Fruit fly (Drosophila melanogaster) whole organism, embryonic: Measurements from ENCODE around the gene Spc25.

Source experiments
- BEAF-32 ChIP-seq: fragments of 200-800 bp; sonication (Bioruptor generic); optimal IDR thresholded peaks from 3 replicates; lab custom pipeline; 2017; ENCODE audit warnings: missing biosample characterization, missing genetic modification characterization, mild to moderate bottlenecking, moderate library complexity, missing genetic modification reagents
- CG11398 ChIP-seq: fragments of 200-800 bp; sonication (Bioruptor generic); optimal IDR thresholded peaks from 2 replicates; lab custom pipeline; 2016; ENCODE audit warnings: missing biosample characterization, missing genetic modification characterization
- CG12104 ChIP-seq: fragments of 200-800 bp; sonication (Bioruptor generic); optimal IDR thresholded peaks from 3 replicates; lab custom pipeline; 2016; ENCODE audit warnings: missing biosample characterization, missing genetic modification characterization
- CG12219 ChIP-seq: fragments of 200-800 bp; sonication (Bioruptor generic); optimal IDR thresholded peaks from 3 replicates; lab custom pipeline; 2018; ENCODE audit warnings: missing biosample characterization, mild to moderate bottlenecking, missing genetic modification characterization
- CG12236 ChIP-seq: fragments of 200-800 bp; sonication (Bioruptor generic); optimal IDR thresholded peaks from 2 replicates; lab custom pipeline; 2016; ENCODE audit warnings: missing biosample characterization, missing genetic modification characterization
- CG1233 ChIP-seq: fragments of 200-800 bp; sonication (Bioruptor generic); optimal IDR thresholded peaks from 4 replicates; lab custom pipeline; 2018; ENCODE audit warnings: missing biosample characterization, mild to moderate bottlenecking, missing genetic modification characterization
- CG17568 ChIP-seq: fragments of 200-800 bp; sonication (Bioruptor generic); optimal IDR thresholded peaks from 2 replicates; lab custom pipeline; 2018; ENCODE audit warnings: missing biosample characterization, mild to moderate bottlenecking, missing genetic modification characterization, moderate library complexity
- CG18619 ChIP-seq: fragments of 200-800 bp; sonication (Bioruptor generic); optimal IDR thresholded peaks from 3 replicates; lab custom pipeline; 2017; ENCODE audit warnings: missing biosample characterization, mild to moderate bottlenecking, missing genetic modification characterization
- CG2875 ChIP-seq: fragments of 200-800 bp; sonication (Bioruptor generic); optimal IDR thresholded peaks from 2 replicates; lab custom pipeline; 2017; ENCODE audit warnings: missing biosample characterization, mild to moderate bottlenecking, missing genetic modification characterization, missing genetic modification reagents
- CG30020 ChIP-seq: fragments of 200-800 bp; optimal IDR thresholded peaks from 2 replicates; lab custom pipeline; 2019; ENCODE audit warnings: missing biosample characterization, mild to moderate bottlenecking, missing genetic modification characterization, moderate library complexity
- CG3847 ChIP-seq: fragments of 200-800 bp; sonication (Bioruptor generic); IDR thresholded peaks from 2 replicates; pipeline ENCODE4 v1.3.6; 2022; ENCODE audit warnings: missing biosample characterization, missing genetic modification characterization
- CG5180 ChIP-seq: fragments of 200-800 bp; sonication (Bioruptor generic); optimal IDR thresholded peaks from 3 replicates; lab custom pipeline; 2017; ENCODE audit warnings: missing biosample characterization, missing genetic modification characterization, mild to moderate bottlenecking, moderate library complexity, missing genetic modification reagents
- CG6254 ChIP-seq: fragments of 200-800 bp; sonication (Bioruptor generic); optimal IDR thresholded peaks from 3 replicates; lab custom pipeline; 2017; ENCODE audit warnings: mild to moderate bottlenecking, missing biosample characterization, missing genetic modification reagents, missing genetic modification characterization
- CG6654 ChIP-seq: fragments of 200-800 bp; sonication (Bioruptor generic); optimal IDR thresholded peaks from 2 replicates; lab custom pipeline; 2017; ENCODE audit warnings: missing biosample characterization, mild to moderate bottlenecking, missing genetic modification characterization
- CG6683 ChIP-seq: fragments of 200-800 bp; sonication (Bioruptor generic); optimal IDR thresholded peaks from 2 replicates; lab custom pipeline; 2017; ENCODE audit warnings: missing biosample characterization, mild to moderate bottlenecking, missing genetic modification characterization, missing genetic modification reagents
- CG6813 ChIP-seq: fragments of 200-800 bp; sonication (Bioruptor generic); optimal IDR thresholded peaks from 2 replicates; lab custom pipeline; 2017; ENCODE audit warnings: missing biosample characterization, missing genetic modification characterization, mild to moderate bottlenecking, moderate library complexity, missing genetic modification reagents
- CG8478 ChIP-seq: fragments of >200 bp; optimal IDR thresholded peaks from 2 replicates; lab custom pipeline; 2018
- CG8765 ChIP-seq: fragments of 200-800 bp; sonication (Bioruptor generic); IDR thresholded peaks from 2 replicates; pipeline ENCODE4 v1.3.6; 2022; ENCODE audit warnings: missing biosample characterization, missing genetic modification characterization
- Dbx ChIP-seq: fragments of 200-800 bp; sonication (Bioruptor generic); IDR thresholded peaks from 3 replicates; pipeline ENCODE4 v1.3.6; 2022; ENCODE audit warnings: missing biosample characterization, missing genetic modification characterization
- Dfd ChIP-seq, 2 experiments: fragments of >200 bp; optimal IDR thresholded peaks; 2 replicates each; lab custom pipeline; 2017; ENCODE audit warnings: missing biosample characterization in 2 of 2, missing genetic modification characterization in 2 of 2
- Dip3 ChIP-seq: fragments of 200-800 bp; sonication (Bioruptor generic); optimal IDR thresholded peaks from 3 replicates; lab custom pipeline; 2016; ENCODE audit warnings: missing biosample characterization, missing genetic modification characterization
- Ets97D ChIP-seq: fragments of 200-800 bp; sonication (Bioruptor generic); optimal IDR thresholded peaks from 3 replicates; lab custom pipeline; 2016; ENCODE audit warnings: missing biosample characterization, missing genetic modification characterization
- Gsc ChIP-seq: fragments of 200-800 bp; sonication (Bioruptor generic); IDR thresholded peaks from 2 replicates; pipeline ENCODE4 v1.3.6; 2022; ENCODE audit warnings: missing biosample characterization, missing genetic modification characterization
- Hr78 ChIP-seq, 2 experiments: fragments of 200-800 bp in 1 of 2; fragments of >200 bp in 1 of 2; sonication (Bioruptor generic) in 1 of 2; optimal IDR thresholded peaks; 2 replicates each; lab custom pipeline; 2017 to 2019; ENCODE audit warnings: missing biosample characterization in 2 of 2, missing genetic modification characterization in 2 of 2, mild to moderate bottlenecking in 1 of 2, moderate library complexity in 1 of 2
- NfI ChIP-seq: fragments of 200-800 bp; sonication (Bioruptor generic); optimal IDR thresholded peaks from 3 replicates; lab custom pipeline; 2018; ENCODE audit warnings: missing biosample characterization, mild to moderate bottlenecking, missing genetic modification characterization, moderate library complexity
- Oaz ChIP-seq: fragments of 200-800 bp; sonication (Bioruptor generic); IDR thresholded peaks from 2 replicates; pipeline ENCODE4 v1.3.6; 2022; ENCODE audit warnings: missing biosample characterization, missing genetic modification characterization
- Tbp ChIP-seq: fragments of >200 bp; optimal IDR thresholded peaks from 2 replicates; lab custom pipeline; 2018; ENCODE audit warnings: missing biosample characterization, missing genetic modification characterization
- Xbp1 ChIP-seq: fragments of 200-800 bp; sonication (Bioruptor generic); optimal IDR thresholded peaks from 3 replicates; lab custom pipeline; 2016; ENCODE audit warnings: missing biosample characterization, mild to moderate bottlenecking, missing genetic modification characterization
- ase ChIP-seq: fragments of 200-800 bp; sonication (Bioruptor generic); IDR thresholded peaks from 3 replicates; pipeline ENCODE4 v1.3.6; 2022; ENCODE audit warnings: missing biosample characterization, missing genetic modification characterization
- ato ChIP-seq: fragments of 200-800 bp; sonication (Bioruptor generic); IDR thresholded peaks from 2 replicates; pipeline ENCODE4 v1.3.6; 2022; ENCODE audit warnings: missing biosample characterization, missing genetic modification characterization; ENCODE audit not compliant: partially characterized antibody
- az2 ChIP-seq: fragments of 200-800 bp; sonication (Bioruptor generic); optimal IDR thresholded peaks from 3 replicates; lab custom pipeline; 2016; ENCODE audit warnings: missing biosample characterization, missing genetic modification characterization
- chif ChIP-seq, 2 experiments: fragments of 200-800 bp; sonication (Bioruptor generic); optimal IDR thresholded peaks; 3 replicates each; lab custom pipeline; 2016; ENCODE audit warnings: missing biosample characterization in 2 of 2, missing genetic modification characterization in 2 of 2
- ci ChIP-seq: fragments of 200-800 bp; sonication (Bioruptor generic); IDR thresholded peaks from 3 replicates; pipeline ENCODE4 v1.3.6; 2022; ENCODE audit warnings: missing biosample characterization, missing genetic modification characterization
- dan ChIP-seq: fragments of 200-800 bp; sonication (Bioruptor generic); IDR thresholded peaks from 2 replicates; pipeline ENCODE4 v1.3.6; 2022; ENCODE audit warnings: missing biosample characterization, missing genetic modification characterization
- dimm ChIP-seq: fragments of 200-800 bp; sonication (Bioruptor generic); IDR thresholded peaks from 2 replicates; pipeline ENCODE4 v1.3.6; 2022; ENCODE audit warnings: missing biosample characterization, missing genetic modification characterization
- fd102C ChIP-seq: fragments of 200-800 bp; sonication (Bioruptor generic); optimal IDR thresholded peaks from 2 replicates; lab custom pipeline; 2018; ENCODE audit warnings: missing biosample characterization, mild to moderate bottlenecking, missing genetic modification characterization, moderate library complexity
- gem ChIP-seq: fragments of 200-800 bp; sonication (Bioruptor generic); optimal IDR thresholded peaks from 2 replicates; lab custom pipeline; 2019; ENCODE audit warnings: missing biosample characterization, mild to moderate bottlenecking, missing genetic modification characterization, moderate library complexity
- hth ChIP-seq: fragments of >200 bp; optimal IDR thresholded peaks from 2 replicates; lab custom pipeline; 2017; ENCODE audit warnings: inconsistent platforms
- jumu ChIP-seq: fragments of 200-800 bp; sonication (Bioruptor generic); optimal IDR thresholded peaks from 3 replicates; lab custom pipeline; 2016; ENCODE audit warnings: missing biosample characterization, missing genetic modification characterization
- maf-S ChIP-seq: fragments of 200-800 bp; sonication (Bioruptor generic); optimal IDR thresholded peaks from 2 replicates; lab custom pipeline; 2016; ENCODE audit warnings: missing biosample characterization, missing genetic modification characterization
- nau ChIP-seq: fragments of 200-800 bp; sonication (Bioruptor generic); optimal IDR thresholded peaks from 3 replicates; lab custom pipeline; 2017; ENCODE audit warnings: missing biosample characterization, mild to moderate bottlenecking, missing genetic modification characterization, missing genetic modification reagents
- pfk ChIP-seq: fragments of 200-800 bp; sonication (Bioruptor generic); optimal IDR thresholded peaks from 2 replicates; lab custom pipeline; 2018; ENCODE audit warnings: missing biosample characterization, mild to moderate bottlenecking, missing genetic modification characterization, moderate library complexity
- row ChIP-seq: fragments of 200-800 bp; sonication (Bioruptor generic); IDR thresholded peaks from 3 replicates; pipeline ENCODE4 v1.3.6; 2022; ENCODE audit warnings: missing biosample characterization, missing genetic modification characterization
- sim ChIP-seq: fragments of 200-800 bp; sonication (Bioruptor generic); IDR thresholded peaks from 2 replicates; pipeline ENCODE4 v1.3.6; 2022; ENCODE audit warnings: missing biosample characterization, missing genetic modification characterization
- ssp ChIP-seq: fragments of 200-800 bp; sonication (Bioruptor generic); IDR thresholded peaks from 2 replicates; pipeline ENCODE4 v1.3.6; 2022; ENCODE audit warnings: missing biosample characterization, missing genetic modification characterization
- sug ChIP-seq: fragments of 200-800 bp; optimal IDR thresholded peaks from 2 replicates; lab custom pipeline; 2019; ENCODE audit warnings: missing biosample characterization, mild to moderate bottlenecking, missing genetic modification characterization, moderate library complexity
- tap ChIP-seq: fragments of 200-800 bp; optimal IDR thresholded peaks from 3 replicates; lab custom pipeline; 2019; ENCODE audit warnings: missing biosample characterization, mild to moderate bottlenecking, missing genetic modification characterization, moderate library complexity
- vvl ChIP-seq: fragments of 200-800 bp; sonication (Bioruptor generic); IDR thresholded peaks from 2 replicates; pipeline ENCODE4 v1.3.6; 2022; ENCODE audit warnings: missing biosample characterization, missing genetic modification characterization
- zen ChIP-seq: fragments of 200-800 bp; sonication (Bioruptor generic); optimal IDR thresholded peaks from 3 replicates; lab custom pipeline; 2018; ENCODE audit warnings: missing biosample characterization, mild to moderate bottlenecking, missing genetic modification characterization, moderate library complexity

Gene Spc25

DNA sequence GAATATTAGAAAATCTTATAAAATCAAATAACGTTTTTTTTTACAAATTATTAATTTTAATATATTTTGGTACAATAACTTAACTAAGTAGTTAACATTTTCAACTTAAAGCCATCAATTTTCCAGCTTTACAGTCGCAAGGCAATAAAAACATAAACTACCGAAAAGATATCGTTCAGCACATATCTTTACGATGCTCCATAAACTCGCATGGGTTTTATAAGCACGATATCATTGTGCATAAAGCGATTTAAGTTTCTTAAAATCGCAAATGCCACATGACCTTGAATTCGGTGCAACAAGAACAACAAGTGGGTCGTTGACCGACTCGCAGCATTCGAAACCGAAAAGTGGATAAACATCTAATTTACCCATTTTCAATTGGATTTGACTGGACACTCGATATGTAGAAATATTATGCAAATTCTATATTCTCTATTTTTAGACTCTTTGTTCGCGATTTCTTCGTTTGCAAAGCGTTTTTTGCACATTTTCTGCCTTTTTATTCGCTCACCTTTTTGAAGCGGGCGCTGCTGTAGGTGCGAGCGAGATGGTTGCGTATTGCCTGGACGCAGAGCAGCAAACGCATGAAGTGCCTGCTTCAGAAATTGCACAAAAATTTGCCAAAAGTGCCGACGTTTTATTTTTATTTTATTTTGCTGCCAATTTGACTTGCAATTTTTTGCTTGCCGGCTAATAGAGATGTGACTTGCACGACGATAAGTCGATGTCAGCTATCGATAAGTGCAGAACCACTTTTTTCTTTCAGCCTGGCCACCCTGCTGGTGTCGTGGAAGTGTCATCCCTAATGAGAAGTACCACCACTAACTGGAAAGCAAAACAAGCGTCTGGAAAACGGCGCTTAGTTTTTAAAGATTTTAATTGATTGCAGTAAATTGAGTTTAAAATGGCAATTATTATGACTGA lies at the start of gene Spc25 (continued):
- TF ChIP-seq az2 (GFP tag; lab: Kevin White, UChicago) (peak; percentile 52), ase (no peak), maf-S (peak; percentile 57), nau (no peak), tap (tag; lab: Kevin White, UChicago) (no peak), Dbx (GFP tag; lab: Robert Waterston, UW) (peak; percentile 60; the same call in 2 of the 3 replicates), hth (lab: Kevin White, UChicago) (no peak), CG12104 (no peak), CG6654 (GFP tag; lab: Kevin White, UChicago) (no peak), gem (peak; percentile 49), CG6683 (GFP tag; lab: Kevin White, UChicago) (no peak), CG11398 (GFP tag; lab: Kevin White, UChicago) (no peak), Oaz (GFP tag; lab: Robert Waterston, UW) (no peak), CG6254 (GFP tag; lab: Kevin White, UChicago) (no peak), sim (GFP tag; lab: Robert Waterston, UW) (no peak), jumu (GFP tag; lab: Kevin White, UChicago) (peak; percentile 73), CG12219 (GFP tag; lab: Kevin White, UChicago) (no peak), CG8765 (GFP tag; lab: Robert Waterston, UW) (no peak), CG6813 (no peak), NfI (GFP tag; lab: Kevin White, UChicago) (no peak), CG18619 (GFP tag; lab: Kevin White, UChicago) (no peak), CG30020 (peak; percentile 39), CG1233 (GFP tag; lab: Kevin White, UChicago) (no peak), CG2875 (GFP tag; lab: Kevin White, UChicago) (no peak), Tbp (no peak), dimm (GFP tag; lab: Robert Waterston, UW) (no peak), CG3847 (GFP tag; lab: Robert Waterston, UW) (peak; percentile 64), ci (peak; percentile 27; the same call in 1 of the 3 replicates), CG5180 (GFP tag; lab: Kevin White, UChicago) (no peak), Xbp1 (GFP tag; lab: Kevin White, UChicago) (peak; percentile 68), pfk (GFP tag; lab: Kevin White, UChicago) (no peak), CG12236 (GFP tag; lab: Kevin White, UChicago) (no peak), CG17568 (no peak), sug (tag; lab: Kevin White, UChicago) (peak; percentile 26), dan (no peak), Dfd (GFP tag; optimal IDR thresholded peaks at IDR 0.05; lab: Kevin White, UChicago) (no peak), ssp (GFP tag; lab: Robert Waterston, UW) (peak; percentile 43), ato (GFP tag; lab: Robert Waterston, UW) (peak; percentile 95), row (GFP tag; lab: Robert Waterston, UW) (peak; percentile 73), Ets97D (peak; percentile 86), fd102C (GFP tag; lab: Kevin White, UChicago) (no peak), chif (GFP tag; optimal IDR thresholded peaks at IDR 0.05; lab: Kevin White, UChicago) (peak in 1 of 2 experiments; percentile 56), vvl (peak; percentile 67), Gsc (no peak), BEAF-32 (GFP tag; lab: Kevin White, UChicago) (peak; percentile 91), zen (tag; lab: Kevin White, UChicago) (no peak), CG8478 (lab: Kevin White, UChicago) (no peak), Hr78 (GFP tag; optimal IDR thresholded peaks at IDR 0.05; lab: Kevin White, UChicago) (no peak), Dip3 (GFP tag; lab: Kevin White, UChicago) (peak; percentile 35)
